Worm (Caenorhabditis elegans): Measurements from ENCODE around the gene F49E12.10.

DNA sequence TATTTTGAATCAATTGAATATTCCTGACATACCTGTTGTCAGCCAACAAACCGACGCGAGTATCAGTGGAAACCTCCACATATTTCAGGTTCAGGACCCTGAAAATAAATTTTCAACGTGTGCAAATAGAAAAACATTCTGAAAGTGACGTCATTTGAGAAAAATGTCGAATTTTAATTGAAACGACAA, 37.8 kb downstream of the F49E12.10 start, which contains the start of gene F14E5.2:
- TF ChIP-seq snpc-4 (tag; optimal IDR thresholded peaks at IDR 0.05) (no peak), lsy-2 (tag; optimal IDR thresholded peaks at IDR 0.05) (no peak), lin-13 (tag; optimal IDR thresholded peaks at IDR 0.05) (no peak), elt-1 (tag; optimal IDR thresholded peaks at IDR 0.05; ENCODE audit: borderline replicate concordance, insufficient read depth) (no peak), pha-4 (tag; optimal IDR thresholded peaks at IDR 0.05) (no peak), nhr-237 (tag; optimal IDR thresholded peaks at IDR 0.05) (no peak)

Data from whole organism, mixed stage, embryonic.